Fruit fly (Drosophila melanogaster) whole organism: ENCODE results near the gene CG6763.

Source experiments
- CG8478 ChIP-seq: fragments of >200 bp; optimal IDR thresholded peaks from 2 replicates; lab custom pipeline; 2018; ENCODE audit warnings: inconsistent platforms
- Dll ChIP-seq: fragments of >200 bp; optimal IDR thresholded peaks from 2 replicates; lab custom pipeline; 2017
- EcR ChIP-seq, 2 experiments: fragments of >200 bp; optimal IDR thresholded peaks; 2 replicates each; lab custom pipeline; 2017; ENCODE audit warnings: missing biosample characterization in 2 of 2, missing genetic modification characterization in 2 of 2, missing genetic modification reagents in 2 of 2
- pan ChIP-seq: fragments of >200 bp; optimal IDR thresholded peaks from 2 replicates; lab custom pipeline; 2017
- psq ChIP-seq: fragments of >200 bp; optimal IDR thresholded peaks from 2 replicates; lab custom pipeline; 2017
- usp ChIP-seq: fragments of >200 bp; optimal IDR thresholded peaks from 2 replicates; lab custom pipeline; 2017; ENCODE audit warnings: missing biosample characterization, missing genetic modification characterization, mixed read lengths

DNA sequence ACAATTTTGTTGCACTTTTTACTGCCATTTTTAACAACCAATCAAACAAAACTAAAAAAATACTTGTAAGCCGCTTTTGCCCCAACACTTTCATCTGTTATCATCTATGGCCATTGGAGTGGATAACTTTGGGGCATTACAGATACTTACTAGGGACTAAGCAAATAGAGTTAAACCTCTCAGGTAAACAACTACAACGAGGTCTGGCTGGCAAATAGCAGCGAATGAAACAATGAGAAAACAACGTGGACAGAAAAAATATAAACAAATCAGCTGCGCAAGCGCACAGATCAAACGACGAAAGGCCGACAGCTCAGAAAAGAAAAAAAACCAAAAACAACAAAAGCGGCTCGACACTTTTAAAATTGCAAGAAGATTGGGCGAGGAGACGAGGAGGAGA, 18.4 kb downstream of the CG6763 start:
- TF ChIP-seq usp (no peak), psq (lab: Kevin White, UChicago) (no peak), CG8478 (no peak), Dll (lab: Kevin White, UChicago) (no peak), pan (no peak), EcR (GFP tag; optimal IDR thresholded peaks at IDR 0.05; lab: Kevin White, UChicago) (no peak)
